Worm (Caenorhabditis elegans) whole organism, L4 larva: ENCODE measurements around the gene ZC116.5.

Experiments used
- F37D6.2 ChIP-seq: sonication (generic microtip); optimal IDR thresholded peaks from 2 replicates; lab custom pipeline; 2016; ENCODE audit warnings: mild to moderate bottlenecking, missing genetic modification characterization, missing compliant biosample characterization
- aha-1 ChIP-seq: fragments of 150-350 bp; peaks from one replicate; lab custom pipeline; 2014; ENCODE audit warnings: missing biosample characterization, missing genetic modification characterization
- attf-4 ChIP-seq: sonication (generic microtip); optimal IDR thresholded peaks from 3 replicates; lab custom pipeline; 2017; ENCODE audit warnings: missing biosample characterization, missing genetic modification characterization
- ceh-28 ChIP-seq: fragments of 150-350 bp; optimal IDR thresholded peaks from 2 replicates; lab custom pipeline; 2014; ENCODE audit warnings: missing biosample characterization, missing genetic modification reagents, missing genetic modification characterization
- cey-2 ChIP-seq: sonication (generic microtip); optimal IDR thresholded peaks from 3 replicates; lab custom pipeline; 2017; ENCODE audit warnings: missing genetic modification characterization, mild to moderate bottlenecking, missing compliant biosample characterization, antibody characterized with exemption, borderline replicate concordance; ENCODE audit not compliant: insufficient read depth
- ctbp-1 ChIP-seq: fragments of 200-800 bp; sonication (Bioruptor generic); IDR thresholded peaks from 2 replicates; pipeline ENCODE4 v1.3.6; 2022; ENCODE audit warnings: missing genetic modification reagents, missing genetic modification characterization, missing compliant biosample characterization
- daf-12 ChIP-seq: fragments of 150-350 bp; optimal IDR thresholded peaks from 2 replicates; lab custom pipeline; 2014; ENCODE audit warnings: missing biosample characterization, missing genetic modification reagents, missing genetic modification characterization
- daf-16 ChIP-seq, 3 experiments: sonication (generic microtip); optimal IDR thresholded peaks; 2 replicates each; lab custom pipeline; 2016 to 2017; ENCODE audit warnings: missing genetic modification characterization in 3 of 3, missing genetic modification reagents in 3 of 3, mild to moderate bottlenecking in 2 of 3, missing compliant biosample characterization in 2 of 3, missing biosample characterization in 1 of 3, moderate library complexity in 1 of 3
- daf-19 ChIP-seq: fragments of 200-800 bp; sonication (Bioruptor generic); conservative IDR thresholded peaks from 2 replicates; pipeline ENCODE4 v1.3.6; 2022; ENCODE audit warnings: missing genetic modification characterization, missing compliant biosample characterization
- dmd-6 ChIP-seq: fragments of 200-800 bp; sonication (Bioruptor generic); IDR thresholded peaks from 2 replicates; pipeline ENCODE4 v1.3.6; 2022; ENCODE audit warnings: missing genetic modification reagents, missing genetic modification characterization, missing compliant biosample characterization
- dve-1 ChIP-seq: sonication (generic microtip); optimal IDR thresholded peaks from 2 replicates; lab custom pipeline; 2017; ENCODE audit warnings: antibody characterized with exemption, mild to moderate bottlenecking, missing genetic modification characterization, missing compliant biosample characterization; ENCODE audit not compliant: insufficient read depth
- fos-1 ChIP-seq: fragments of 150-350 bp; optimal IDR thresholded peaks from 2 replicates; lab custom pipeline; 2014; ENCODE audit warnings: missing biosample characterization, missing genetic modification characterization
- hlh-11 ChIP-seq: fragments of 200-800 bp; sonication (Bioruptor generic); optimal IDR thresholded peaks from 2 replicates; lab custom pipeline; 2018; ENCODE audit warnings: mild to moderate bottlenecking, missing genetic modification characterization, missing compliant biosample characterization
- hlh-30 ChIP-seq: sonication (generic microtip); optimal IDR thresholded peaks from 2 replicates; lab custom pipeline; 2017; ENCODE audit warnings: antibody characterized with exemption, mild to moderate bottlenecking, missing genetic modification characterization, missing compliant biosample characterization; ENCODE audit not compliant: insufficient read depth
- lin-15B ChIP-seq: fragments of 150-350 bp; sonication (generic microtip); optimal IDR thresholded peaks from 3 replicates; lab custom pipeline; 2014; ENCODE audit warnings: missing biosample characterization, missing genetic modification characterization
- lir-3 ChIP-seq: sonication (generic microtip); optimal IDR thresholded peaks from 2 replicates; lab custom pipeline; 2016; ENCODE audit warnings: mild to moderate bottlenecking, missing genetic modification characterization, missing compliant biosample characterization
- mdl-1 ChIP-seq, 2 experiments: fragments of 150-350 bp in 1 of 2; sonication (generic microtip) in 1 of 2; optimal IDR thresholded peaks; 2 replicates each; lab custom pipeline; 2014 to 2017; ENCODE audit warnings: missing biosample characterization in 2 of 2, missing genetic modification characterization in 2 of 2
- mep-1 ChIP-seq: fragments of 150-350 bp; sonication (generic microtip); optimal IDR thresholded peaks from 3 replicates; lab custom pipeline; 2014; ENCODE audit warnings: missing biosample characterization, missing genetic modification characterization
- mxl-2 ChIP-seq: fragments of 200-800 bp; sonication (Bioruptor generic); conservative IDR thresholded peaks from 2 replicates; pipeline ENCODE4 v1.3.6; 2022; ENCODE audit warnings: missing genetic modification reagents, missing genetic modification characterization, missing compliant biosample characterization
- mxl-3 ChIP-seq: fragments of 200-800 bp; sonication (Bioruptor generic); optimal IDR thresholded peaks from 2 replicates; lab custom pipeline; 2018; ENCODE audit warnings: mild to moderate bottlenecking, missing genetic modification characterization, missing compliant biosample characterization
- nhr-10 ChIP-seq: fragments of 150-350 bp; optimal IDR thresholded peaks from 2 replicates; lab custom pipeline; 2014; ENCODE audit warnings: missing biosample characterization, missing genetic modification characterization
- nhr-102 ChIP-seq: sonication (generic microtip); optimal IDR thresholded peaks from 2 replicates; lab custom pipeline; 2016; ENCODE audit warnings: mild to moderate bottlenecking, missing genetic modification characterization, moderate library complexity, missing compliant biosample characterization
- nhr-28 ChIP-seq: fragments of 150-350 bp; optimal IDR thresholded peaks from 2 replicates; lab custom pipeline; 2014; ENCODE audit warnings: missing biosample characterization, missing genetic modification characterization
- nhr-41 ChIP-seq: fragments of 200-800 bp; sonication (Bioruptor generic); IDR thresholded peaks from 2 replicates; pipeline ENCODE4 v1.3.6; 2022; ENCODE audit warnings: missing genetic modification reagents, missing genetic modification characterization, missing compliant biosample characterization
- nhr-42 ChIP-seq: fragments of 200-800 bp; sonication (Bioruptor generic); IDR thresholded peaks from 2 replicates; pipeline ENCODE4 v1.3.6; 2022; ENCODE audit warnings: missing genetic modification characterization, missing compliant biosample characterization
- nhr-6 ChIP-seq: fragments of 150-350 bp; optimal IDR thresholded peaks from 2 replicates; lab custom pipeline; 2014; ENCODE audit warnings: missing biosample characterization, missing genetic modification characterization
- nhr-76 ChIP-seq: fragments of 150-350 bp; optimal IDR thresholded peaks from 2 replicates; lab custom pipeline; 2014; ENCODE audit warnings: missing biosample characterization, missing genetic modification characterization
- nhr-77 ChIP-seq: fragments of 150-350 bp; optimal IDR thresholded peaks from 2 replicates; lab custom pipeline; 2014; ENCODE audit warnings: missing biosample characterization, missing genetic modification characterization
- php-3 ChIP-seq: fragments of 200-800 bp; sonication (Bioruptor generic); IDR thresholded peaks from 2 replicates; pipeline ENCODE4 v1.3.6; 2022; ENCODE audit warnings: missing genetic modification reagents, missing genetic modification characterization, missing compliant biosample characterization
- pqm-1 ChIP-seq: sonication (generic microtip); optimal IDR thresholded peaks from 2 replicates; lab custom pipeline; 2017; ENCODE audit warnings: missing biosample characterization, missing genetic modification characterization
- sdz-12 ChIP-seq: fragments of 200-800 bp; sonication (Bioruptor generic); optimal IDR thresholded peaks from 2 replicates; lab custom pipeline; 2018; ENCODE audit warnings: mild to moderate bottlenecking, missing genetic modification characterization, missing compliant biosample characterization
- snpc-1.2 ChIP-seq: fragments of 200-800 bp; sonication (Bioruptor generic); IDR thresholded peaks from 2 replicates; pipeline ENCODE4 v1.3.6; 2022; ENCODE audit warnings: missing genetic modification reagents, missing genetic modification characterization, missing compliant biosample characterization
- spr-1 ChIP-seq: sonication (generic microtip); optimal IDR thresholded peaks from 2 replicates; lab custom pipeline; 2016; ENCODE audit warnings: mild to moderate bottlenecking, missing genetic modification characterization, missing compliant biosample characterization
- tag-97 ChIP-seq: fragments of 200-800 bp; sonication (Bioruptor generic); IDR thresholded peaks from 2 replicates; pipeline ENCODE4 v1.3.6; 2022; ENCODE audit warnings: missing genetic modification characterization, missing compliant biosample characterization
- unc-39 ChIP-seq: sonication (generic microtip); optimal IDR thresholded peaks from 2 replicates; lab custom pipeline; 2017; ENCODE audit warnings: missing biosample characterization, missing genetic modification characterization
- zip-11 ChIP-seq: fragments of 200-800 bp; sonication (Bioruptor generic); IDR thresholded peaks from 2 replicates; pipeline ENCODE4 v1.3.6; 2022; ENCODE audit warnings: missing genetic modification characterization, missing compliant biosample characterization
- zip-2 ChIP-seq: fragments of 150-350 bp; optimal IDR thresholded peaks from 2 replicates; lab custom pipeline; 2014; ENCODE audit warnings: missing biosample characterization, missing genetic modification characterization
- ztf-11 ChIP-seq: fragments of 150-350 bp; optimal IDR thresholded peaks from 2 replicates; lab custom pipeline; 2014; ENCODE audit warnings: missing biosample characterization, missing genetic modification characterization

The ZC116.5 gene

DNA sequence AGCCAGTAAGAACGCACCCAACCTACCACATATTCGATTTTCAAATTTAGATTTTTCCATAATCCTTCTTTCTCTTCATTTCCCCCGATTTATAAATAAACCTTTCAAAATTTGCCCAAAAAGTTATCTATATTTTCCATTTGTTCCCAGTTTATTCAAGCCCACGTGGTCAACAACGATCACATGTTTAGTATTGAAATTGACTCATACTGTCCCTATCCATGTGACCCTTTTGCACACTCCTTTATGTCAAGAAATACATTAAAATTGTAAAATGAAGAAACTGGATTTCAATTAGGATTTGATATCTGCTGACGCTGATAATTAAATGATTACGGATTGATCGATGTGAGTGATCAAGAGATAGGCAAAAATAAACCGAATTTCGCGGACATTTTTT, 26.5 kb upstream of the ZC116.5 start:
- TF ChIP-seq nhr-28 (tag; lab: Kevin White, UChicago) (peak; percentile 86), daf-12 (no peak), hlh-30 (tag; lab: Kevin White, UChicago) (peak; percentile 86), mdl-1 (tag; optimal IDR thresholded peaks at IDR 0.05; lab: Kevin White, UChicago) (peak; percentile 58 to 85), nhr-77 (peak; percentile 76), daf-16 (GFP tag; optimal IDR thresholded peaks at IDR 0.05; lab: Kevin White, UChicago) (no peak), daf-16 (tag; optimal IDR thresholded peaks at IDR 0.05; lab: Kevin White, UChicago) (peak; percentile 45), hlh-11 (tag; lab: Kevin White, UChicago) (peak; percentile 38), php-3 (GFP tag; lab: Robert Waterston, UW) (peak; percentile 50; the same call in 1 of the 2 replicates), ceh-28 (tag; lab: Kevin White, UChicago) (no peak), aha-1 (peak; percentile 30), mxl-3 (GFP tag; lab: Kevin White, UChicago) (peak; percentile 44), fos-1 (tag; lab: Kevin White, UChicago) (no peak), dve-1 (tag; lab: Kevin White, UChicago) (peak; percentile 87), ztf-11 (no peak), dmd-6 (GFP tag; lab: Robert Waterston, UW) (peak; percentile 51)

DNA sequence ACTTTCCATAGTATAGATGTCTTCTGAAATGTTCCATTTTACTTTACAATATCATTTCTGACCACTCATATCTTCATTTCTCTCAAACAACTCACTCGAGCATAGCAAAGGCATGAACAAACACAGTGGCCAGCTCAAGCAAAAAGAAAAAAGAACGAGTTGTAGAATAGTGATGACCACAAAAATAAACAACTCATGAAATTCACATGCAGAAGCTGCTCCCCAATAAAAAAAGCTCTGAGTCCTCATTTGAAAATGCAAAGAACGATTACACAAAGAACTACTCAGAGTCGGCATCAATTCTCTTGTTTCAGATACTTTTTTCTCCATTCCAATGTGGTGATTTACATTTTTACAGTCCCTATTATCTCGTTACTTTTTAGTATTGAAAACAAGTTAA, 26.0 kb upstream of the ZC116.5 start:
- TF ChIP-seq aha-1, result peak; percentile 91
- peak; percentile 20 for TF ChIP-seq nhr-6 (tag; lab: Kevin White, UChicago)
- peak in 1 of 2 experiments; percentile 15 for TF ChIP-seq daf-16 (GFP tag; optimal IDR thresholded peaks at IDR 0.05; lab: Kevin White, UChicago)
- TF ChIP-seq daf-16 (tag; optimal IDR thresholded peaks at IDR 0.05; lab: Kevin White, UChicago), result peak; percentile 26
- peak; percentile 95 for TF ChIP-seq mxl-2
- TF ChIP-seq F37D6.2 (tag; lab: Kevin White, UChicago), result no peak

DNA sequence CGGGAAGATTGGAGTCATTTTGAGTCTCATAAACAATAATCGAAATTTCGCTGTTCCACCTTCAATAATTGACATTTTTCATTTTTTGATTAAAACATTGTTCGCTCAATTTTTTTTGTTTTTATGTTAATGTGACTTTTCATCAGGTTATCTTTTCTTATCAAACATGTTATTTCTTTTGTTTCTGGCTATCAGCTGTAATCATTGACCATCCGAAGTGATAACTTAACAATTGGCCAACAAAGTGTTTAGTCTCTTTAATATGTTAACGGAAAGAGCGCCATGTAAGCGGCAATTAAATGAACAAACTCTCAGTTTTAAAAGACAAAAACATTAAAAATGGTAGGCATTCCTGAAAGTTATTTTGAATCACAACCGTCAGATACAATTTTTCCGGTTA, 25.3 kb upstream of the ZC116.5 start:
- TF ChIP-seq pqm-1 (tag; lab: Kevin White, UChicago), result peak; percentile 45
- TF ChIP-seq lir-3 (tag; lab: Kevin White, UChicago), result no peak
- TF ChIP-seq nhr-28 (tag; lab: Kevin White, UChicago), result peak; percentile 36
- no peak for TF ChIP-seq zip-2 (tag; lab: Kevin White, UChicago)

DNA sequence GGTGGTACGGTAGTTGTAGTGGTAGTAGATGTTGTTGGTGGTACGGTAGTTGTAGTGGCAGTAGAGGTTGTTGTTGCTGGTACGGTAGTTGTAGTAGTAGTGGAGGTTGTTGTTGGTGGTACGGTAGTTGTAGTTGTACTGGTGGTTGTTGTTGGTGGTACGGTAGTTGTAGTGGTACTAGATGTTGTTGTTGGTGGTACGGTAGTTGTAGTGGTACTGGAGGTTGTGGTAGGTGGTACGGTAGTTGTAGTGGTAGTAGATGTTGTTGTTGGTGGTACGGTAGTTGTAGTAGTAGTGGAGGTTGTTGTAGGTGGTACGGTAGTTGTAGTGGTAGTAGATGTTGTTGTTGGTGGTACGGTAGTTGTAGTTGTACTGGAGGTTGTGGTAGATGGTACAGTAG, 24.3 kb upstream of the ZC116.5 start:
- TF ChIP-seq nhr-102 (no peak), attf-4 (tag; lab: Kevin White, UChicago) (no peak), nhr-76 (tag; lab: Kevin White, UChicago) (no peak), snpc-1.2 (GFP tag; lab: Robert Waterston, UW) (no peak), unc-39 (tag; lab: Kevin White, UChicago) (no peak), ctbp-1 (GFP tag; lab: Robert Waterston, UW) (no peak), spr-1 (tag; lab: Kevin White, UChicago) (no peak), dve-1 (tag; lab: Kevin White, UChicago) (no peak), daf-19 (GFP tag; lab: Robert Waterston, UW) (no peak), nhr-10 (tag; lab: Kevin White, UChicago) (no peak), pqm-1 (tag; lab: Kevin White, UChicago) (no peak), sdz-12 (no peak), cey-2 (tag; lab: Kevin White, UChicago) (no peak), nhr-41 (GFP tag; lab: Robert Waterston, UW) (no peak), mep-1 (tag; lab: Kevin White, UChicago) (no peak), aha-1 (no peak), nhr-42 (GFP tag; lab: Robert Waterston, UW) (no peak), lin-15B (no peak), tag-97 (GFP tag; lab: Robert Waterston, UW) (no peak), zip-11 (GFP tag; lab: Robert Waterston, UW) (no peak)
- TF ChIP-seq, all 104 proteins: peak for 0
